Fruit fly (Drosophila melanogaster) whole organism, embryonic: ENCODE results near the gene dia.

ENCODE experiments used
- Ada2b ChIP-seq: fragments of 200-800 bp; sonication (Bioruptor generic); IDR thresholded peaks from 2 replicates; pipeline ENCODE4 v1.3.6; 2022; ENCODE audit warnings: missing biosample characterization, missing genetic modification characterization
- BEAF-32 ChIP-seq: fragments of 200-800 bp; sonication (Bioruptor generic); optimal IDR thresholded peaks from 3 replicates; lab custom pipeline; 2017; ENCODE audit warnings: missing biosample characterization, missing genetic modification characterization, mild to moderate bottlenecking, moderate library complexity, missing genetic modification reagents
- CG11093 ChIP-seq: fragments of 200-800 bp; sonication (Bioruptor generic); IDR thresholded peaks from 3 replicates; pipeline ENCODE4 v1.3.6; 2022; ENCODE audit warnings: missing biosample characterization, missing genetic modification characterization
- CG12659 ChIP-seq: fragments of 200-800 bp; sonication (Bioruptor generic); optimal IDR thresholded peaks from 3 replicates; lab custom pipeline; 2017; ENCODE audit warnings: mild to moderate bottlenecking, missing biosample characterization, missing genetic modification reagents, missing genetic modification characterization
- CG14710 ChIP-seq: fragments of 200-800 bp; sonication (Bioruptor generic); optimal IDR thresholded peaks from 3 replicates; lab custom pipeline; 2019; ENCODE audit warnings: missing biosample characterization, mild to moderate bottlenecking, missing genetic modification characterization, moderate library complexity
- CG17361 ChIP-seq: fragments of 200-800 bp; sonication (Bioruptor generic); IDR thresholded peaks from 3 replicates; pipeline ENCODE4 v1.3.6; 2022; ENCODE audit warnings: missing biosample characterization, missing genetic modification characterization
- CG17568 ChIP-seq: fragments of 200-800 bp; sonication (Bioruptor generic); optimal IDR thresholded peaks from 2 replicates; lab custom pipeline; 2018; ENCODE audit warnings: missing biosample characterization, mild to moderate bottlenecking, missing genetic modification characterization, moderate library complexity
- CG1792 ChIP-seq: fragments of 200-800 bp; sonication (Bioruptor generic); optimal IDR thresholded peaks from 2 replicates; lab custom pipeline; 2016; ENCODE audit warnings: missing biosample characterization, missing genetic modification characterization
- CG18476 ChIP-seq: fragments of 200-800 bp; sonication (Bioruptor generic); optimal IDR thresholded peaks from 2 replicates; lab custom pipeline; 2016; ENCODE audit warnings: missing biosample characterization, mild to moderate bottlenecking, missing genetic modification characterization
- CG30403 ChIP-seq: fragments of 200-800 bp; sonication (Bioruptor generic); optimal IDR thresholded peaks from 3 replicates; lab custom pipeline; 2016; ENCODE audit warnings: missing biosample characterization, missing genetic modification characterization
- CG4328 ChIP-seq: fragments of 200-800 bp; sonication (Bioruptor generic); optimal IDR thresholded peaks from 3 replicates; lab custom pipeline; 2017; ENCODE audit warnings: missing biosample characterization, missing genetic modification reagents, missing genetic modification characterization
- CG5245 ChIP-seq: fragments of 200-800 bp; sonication (Bioruptor generic); optimal IDR thresholded peaks from 3 replicates; lab custom pipeline; 2016; ENCODE audit warnings: missing biosample characterization, missing genetic modification characterization
- CG7839 ChIP-seq: fragments of 200-800 bp; sonication (Bioruptor generic); optimal IDR thresholded peaks from 3 replicates; lab custom pipeline; 2018; ENCODE audit warnings: missing biosample characterization, mild to moderate bottlenecking, missing genetic modification characterization, moderate library complexity
- CG8290 ChIP-seq, 3 experiments: fragments of 200-800 bp; sonication (Bioruptor generic); optimal IDR thresholded peaks; 2 replicates each; lab custom pipeline; 2016 to 2019; ENCODE audit warnings: missing biosample characterization in 3 of 3, missing genetic modification characterization in 3 of 3, mild to moderate bottlenecking in 2 of 3, moderate library complexity in 1 of 3
- CG8359 ChIP-seq: fragments of 200-800 bp; sonication (Bioruptor generic); optimal IDR thresholded peaks from 2 replicates; lab custom pipeline; 2017; ENCODE audit warnings: missing biosample characterization, mild to moderate bottlenecking, missing genetic modification characterization, borderline replicate concordance
- CG8388 ChIP-seq: fragments of 200-800 bp; sonication (Bioruptor generic); optimal IDR thresholded peaks from 2 replicates; lab custom pipeline; 2019; ENCODE audit warnings: missing biosample characterization, mild to moderate bottlenecking, missing genetic modification characterization, moderate library complexity
- Chrac-16 ChIP-seq: fragments of 200-800 bp; sonication (Bioruptor generic); optimal IDR thresholded peaks from 3 replicates; lab custom pipeline; 2016; ENCODE audit warnings: missing biosample characterization, missing genetic modification characterization
- Dfd ChIP-seq, 2 experiments: fragments of >200 bp; optimal IDR thresholded peaks; 2 replicates each; lab custom pipeline; 2017; ENCODE audit warnings: missing biosample characterization in 2 of 2, missing genetic modification characterization in 2 of 2
- Hr39 ChIP-seq: fragments of >200 bp; optimal IDR thresholded peaks from 2 replicates; lab custom pipeline; 2017
- Kr ChIP-seq: fragments of 200-800 bp; sonication (Bioruptor generic); optimal IDR thresholded peaks from 2 replicates; lab custom pipeline; 2017; ENCODE audit warnings: missing biosample characterization, mild to moderate bottlenecking, missing genetic modification characterization
- Lhr ChIP-seq: fragments of 200-800 bp; sonication (Bioruptor generic); optimal IDR thresholded peaks from 3 replicates; lab custom pipeline; 2017; ENCODE audit warnings: mild to moderate bottlenecking, missing biosample characterization, missing genetic modification reagents, missing genetic modification characterization
- Pdp1 ChIP-seq, 2 experiments: fragments of 200-800 bp; sonication (Bioruptor generic); optimal IDR thresholded peaks; 3 replicates each; lab custom pipeline; 2016; ENCODE audit warnings: missing biosample characterization in 2 of 2, missing genetic modification characterization in 2 of 2, mild to moderate bottlenecking in 1 of 2, moderate library complexity in 1 of 2
- Tbp ChIP-seq: fragments of >200 bp; optimal IDR thresholded peaks from 2 replicates; lab custom pipeline; 2018; ENCODE audit warnings: missing biosample characterization, missing genetic modification characterization
- Trl ChIP-seq, 3 experiments: fragments of >200 bp in 2 of 3; fragments of 200-800 bp in 1 of 3; sonication (Bioruptor generic) in 1 of 3; optimal IDR thresholded peaks; 2 replicates in 1 of 3; 3 replicates in 2 of 3; lab custom pipeline; 2016 to 2017; ENCODE audit warnings: missing biosample characterization in 1 of 3, missing genetic modification characterization in 1 of 3
- YL-1 ChIP-seq: fragments of 200-800 bp; sonication (Bioruptor generic); optimal IDR thresholded peaks from 3 replicates; lab custom pipeline; 2017; ENCODE audit warnings: missing biosample characterization, mild to moderate bottlenecking, missing genetic modification characterization
- ato ChIP-seq: fragments of 200-800 bp; sonication (Bioruptor generic); IDR thresholded peaks from 2 replicates; pipeline ENCODE4 v1.3.6; 2022; ENCODE audit warnings: missing biosample characterization, missing genetic modification characterization; ENCODE audit not compliant: partially characterized antibody
- cas ChIP-seq: fragments of 200-800 bp; sonication (Bioruptor generic); IDR thresholded peaks from 2 replicates; pipeline ENCODE4 v1.3.6; 2022; ENCODE audit warnings: missing biosample characterization, missing genetic modification characterization
- chinmo ChIP-seq: fragments of 200-800 bp; sonication (Bioruptor generic); IDR thresholded peaks from 4 replicates; pipeline ENCODE4 v1.3.6; 2022; ENCODE audit warnings: missing biosample characterization, missing genetic modification characterization; ENCODE audit not compliant: partially characterized antibody
- crp ChIP-seq, 2 experiments: fragments of 200-800 bp; sonication (Bioruptor generic); optimal IDR thresholded peaks; 2 replicates in 1 of 2; 3 replicates in 1 of 2; lab custom pipeline; 2017; ENCODE audit warnings: missing biosample characterization in 2 of 2, missing genetic modification characterization in 2 of 2, mild to moderate bottlenecking in 1 of 2, moderate library complexity in 1 of 2
- fu2 ChIP-seq: fragments of 200-800 bp; sonication (Bioruptor generic); optimal IDR thresholded peaks from 2 replicates; lab custom pipeline; 2016; ENCODE audit warnings: missing biosample characterization, missing genetic modification characterization
- gce ChIP-seq: fragments of 200-800 bp; sonication (Bioruptor generic); IDR thresholded peaks from 3 replicates; pipeline ENCODE4 v1.3.6; 2022; ENCODE audit warnings: missing biosample characterization, missing genetic modification characterization
- grn ChIP-seq: fragments of 200-800 bp; sonication (Bioruptor generic); optimal IDR thresholded peaks from 3 replicates; lab custom pipeline; 2017; ENCODE audit warnings: missing biosample characterization, missing genetic modification characterization
- hkb ChIP-seq, 2 experiments: fragments of 200-800 bp in 1 of 2; fragments of >200 bp in 1 of 2; sonication (Bioruptor generic) in 1 of 2; IDR thresholded peaks in 1 of 2; optimal IDR thresholded peaks in 1 of 2; 2 replicates each; pipeline versions ENCODE4 v1.3.6 to Lab custom; 2017 to 2022; ENCODE audit warnings: missing biosample characterization in 1 of 2, missing genetic modification characterization in 1 of 2
- nom ChIP-seq: fragments of 200-800 bp; sonication (Bioruptor generic); optimal IDR thresholded peaks from 2 replicates; lab custom pipeline; 2017; ENCODE audit warnings: missing biosample characterization, missing genetic modification characterization, mild to moderate bottlenecking, moderate library complexity, missing genetic modification reagents
- sens ChIP-seq: fragments of 200-800 bp; sonication (Bioruptor generic); peaks from one replicate; lab custom pipeline; 2016; ENCODE audit warnings: missing biosample characterization, missing genetic modification characterization
- sim ChIP-seq: fragments of 200-800 bp; sonication (Bioruptor generic); IDR thresholded peaks from 2 replicates; pipeline ENCODE4 v1.3.6; 2022; ENCODE audit warnings: missing biosample characterization, missing genetic modification characterization
- toy ChIP-seq: fragments of 200-800 bp; sonication (Bioruptor generic); IDR thresholded peaks from 2 replicates; pipeline ENCODE4 v1.3.6; 2022; ENCODE audit warnings: missing biosample characterization, missing genetic modification characterization
- wor ChIP-seq: fragments of 200-800 bp; sonication (Bioruptor generic); IDR thresholded peaks from 2 replicates; pipeline ENCODE4 v1.3.6; 2022; ENCODE audit warnings: missing biosample characterization, missing genetic modification characterization
- yki ChIP-seq: fragments of >200 bp; optimal IDR thresholded peaks from 3 replicates; lab custom pipeline; 2018

Gene dia

dm6 chr2L:20812283-20813189 is 54.6 kb downstream of the dia start (continued):
- TF ChIP-seq CG17361 (no peak), grn (GFP tag; lab: Kevin White, UChicago) (peak; percentile 2), CG17568 (no peak), crp (GFP tag; optimal IDR thresholded peaks at IDR 0.05; lab: Kevin White, UChicago) (no peak), sim (GFP tag; lab: Robert Waterston, UW) (no peak), CG1792 (GFP tag; lab: Kevin White, UChicago) (no peak), nom (GFP tag; lab: Kevin White, UChicago) (peak; percentile 78), CG7839 (tag; lab: Kevin White, UChicago) (no peak), Kr (GFP tag; lab: Kevin White, UChicago) (no peak), wor (GFP tag; lab: Robert Waterston, UW) (no peak), chinmo (GFP tag; lab: Robert Waterston, UW) (0 out of 4 replicates have a peak, but pooled peaks have one; percentile 52), Pdp1 (GFP tag; optimal IDR thresholded peaks at IDR 0.05; lab: Kevin White, UChicago) (no peak), YL-1 (GFP tag; lab: Kevin White, UChicago) (no peak), Dfd (GFP tag; optimal IDR thresholded peaks at IDR 0.05; lab: Kevin White, UChicago) (no peak), cas (GFP tag; lab: Robert Waterston, UW) (no peak), Ada2b (GFP tag; lab: Robert Waterston, UW) (0 out of 2 replicates have a peak, but pooled peaks have one; percentile 20), sens (GFP tag; lab: Kevin White, UChicago) (peak; percentile 25), CG8290 (GFP tag; optimal IDR thresholded peaks at IDR 0.05; lab: Kevin White, UChicago) (no peak), CG8290 (tag; optimal IDR thresholded peaks at IDR 0.05; lab: Kevin White, UChicago) (peak in 1 of 2 experiments; percentile 30)

dm6 chr2L:20816140-20816539 is 58.2 kb downstream of the dia start, which contains the start of gene CG33322:
CG33322 (minus strand) TSS chr2L:20816240.
- TF ChIP-seq fu2 (GFP tag; lab: Kevin White, UChicago) (no peak), Hr39 (lab: Kevin White, UChicago) (no peak), cas (GFP tag; lab: Robert Waterston, UW) (no peak)

dm6 chr2L:20817170-20817569 is 59.2 kb downstream of the dia start, which contains the start of gene CheB38b:
CheB38b (minus strand) TSS chr2L:20817270.
- TF ChIP-seq hkb (optimal IDR thresholded peaks at IDR 0.05; lab: Kevin White, UChicago), result no peak
- no peak for TF ChIP-seq hkb (GFP tag; IDR thresholded peaks at IDR 0.05; lab: Robert Waterston, UW)
- no peak for TF ChIP-seq CG8359
- no peak for TF ChIP-seq ato (GFP tag; lab: Robert Waterston, UW)
- no peak for TF ChIP-seq BEAF-32
- no peak for TF ChIP-seq CG14710 (tag; lab: Kevin White, UChicago)
- no peak for TF ChIP-seq Lhr (GFP tag; lab: Kevin White, UChicago)
- no peak for TF ChIP-seq Trl (optimal IDR thresholded peaks at IDR 0.05; lab: Kevin White, UChicago)
- no peak for TF ChIP-seq Trl (GFP tag; optimal IDR thresholded peaks at IDR 0.05; lab: Kevin White, UChicago)
- TF ChIP-seq CG30403 (GFP tag; lab: Kevin White, UChicago), result no peak
- TF ChIP-seq CG12659 (GFP tag; lab: Kevin White, UChicago), result no peak
- TF ChIP-seq CG18476, result no peak
- no peak for TF ChIP-seq Chrac-16
- no peak for TF ChIP-seq CG8388 (GFP tag; lab: Kevin White, UChicago)
- TF ChIP-seq gce, result no peak
- no peak for TF ChIP-seq CG5245 (GFP tag; lab: Kevin White, UChicago)
- no peak for TF ChIP-seq CG4328
- no peak for TF ChIP-seq yki (lab: Kevin White, UChicago)
- TF ChIP-seq CG11093 (GFP tag; lab: Robert Waterston, UW), result no peak
- TF ChIP-seq toy (GFP tag; lab: Robert Waterston, UW), result no peak
- no peak for TF ChIP-seq Tbp
